Worm (Caenorhabditis elegans): ENCODE results near the gene mrpl-20.
A peak's percentile ranks its signal among the peaks of the same experiment; 100 is the strongest.

Gene mrpl-20

DNA sequence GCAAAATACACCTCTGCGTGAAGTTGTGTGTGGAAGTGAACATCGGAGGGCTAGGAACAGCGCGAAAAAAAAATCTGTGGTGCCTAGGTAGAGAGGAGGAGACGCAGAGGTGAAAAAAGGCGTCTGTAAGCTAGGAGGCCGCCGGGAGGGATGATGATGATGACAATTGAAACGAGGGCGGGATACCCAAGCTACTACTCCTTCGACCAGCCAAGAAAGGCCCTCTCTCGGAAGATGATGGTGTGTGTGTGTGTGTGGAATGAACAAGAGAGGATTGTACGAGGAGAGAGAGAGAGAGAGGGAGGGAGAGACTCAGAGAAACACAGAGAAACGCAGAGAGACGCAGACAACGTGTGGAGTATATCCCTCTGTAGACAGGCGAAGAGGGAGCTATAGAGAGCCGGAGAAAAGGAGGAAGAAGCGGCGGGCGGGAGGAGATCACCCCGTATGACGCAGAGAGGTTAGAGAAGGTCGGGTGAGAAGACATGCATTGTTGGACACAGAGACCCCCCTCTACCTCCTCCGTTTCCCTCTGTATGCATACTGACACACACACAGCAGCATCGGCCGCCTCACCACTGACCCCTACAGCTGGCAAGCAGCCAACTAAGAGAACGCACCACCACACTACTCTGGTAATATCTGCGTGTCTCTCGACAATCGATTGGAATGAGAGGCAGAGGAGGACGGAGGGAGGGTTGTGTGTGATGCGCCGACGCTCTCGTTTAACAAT is 2.9 kb upstream of the mrpl-20 start (continued):
- TF ChIP-seq aly-2 (tag; optimal IDR thresholded peaks at IDR 0.05) (no peak), rbr-2 (tag; optimal IDR thresholded peaks at IDR 0.05) (peak; percentile 94), gei-8 (GFP tag; optimal IDR thresholded peaks at IDR 0.05) (peak; percentile 20), hmg-1.1 (GFP tag; IDR thresholded peaks at IDR 0.05) (peak; percentile 93), T26A8.4 (GFP tag; IDR thresholded peaks at IDR 0.05) (peak; percentile 69; the same call in 1 of the 2 replicates)

DNA sequence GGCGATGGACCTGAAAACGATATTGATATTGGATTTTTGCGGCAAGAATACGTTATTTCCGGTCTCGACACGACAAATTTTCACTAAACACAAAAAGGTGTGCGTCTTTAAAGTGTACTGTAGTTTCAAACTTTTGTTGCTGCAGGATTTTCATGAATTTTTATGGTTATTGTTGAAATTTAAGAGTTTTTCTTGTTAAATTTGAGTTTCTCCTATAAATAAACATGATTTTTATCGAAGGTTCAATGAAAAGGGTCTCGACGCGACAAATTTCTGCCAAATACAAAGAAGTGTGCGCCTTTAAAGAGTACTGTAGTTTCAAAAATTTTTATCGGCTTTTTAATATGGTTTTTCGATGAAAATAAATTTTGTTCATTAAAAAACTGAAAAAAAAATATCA is 1.9 kb downstream of the mrpl-20 start:
- TF ChIP-seq nhr-42 (GFP tag; IDR thresholded peaks at IDR 0.05) (no peak), pha-4 (GFP tag; IDR thresholded peaks at IDR 0.05) (no peak), pha-4 (tag; optimal IDR thresholded peaks at IDR 0.05) (no peak), Y48G9A.11 (GFP tag; IDR thresholded peaks at IDR 0.05) (0 out of 2 replicates have a peak, but pooled peaks have one; percentile 7), pqm-1 (tag; optimal IDR thresholded peaks at IDR 0.05) (no peak), F26F4.8 (GFP tag; conservative IDR thresholded peaks at IDR 0.05) (no peak)

- no peak for TF ChIP-seq hmg-1.1 (GFP tag; IDR thresholded peaks at IDR 0.05)
- TF ChIP-seq Y5F2A.4 (GFP tag; optimal IDR thresholded peaks at IDR 0.05), result no peak
- no peak for TF ChIP-seq snpc-1.2 (GFP tag; IDR thresholded peaks at IDR 0.05)
- no peak for TF ChIP-seq fos-1 (tag; optimal IDR thresholded peaks at IDR 0.05)
- TF ChIP-seq daf-16 (GFP tag; optimal IDR thresholded peaks at IDR 0.05), result no peak
- no peak for TF ChIP-seq daf-16 (tag; optimal IDR thresholded peaks at IDR 0.05)
Measured at ce11 chrII:13341320-13341719, 3.2 kb downstream of the mrpl-20 start.

DNA sequence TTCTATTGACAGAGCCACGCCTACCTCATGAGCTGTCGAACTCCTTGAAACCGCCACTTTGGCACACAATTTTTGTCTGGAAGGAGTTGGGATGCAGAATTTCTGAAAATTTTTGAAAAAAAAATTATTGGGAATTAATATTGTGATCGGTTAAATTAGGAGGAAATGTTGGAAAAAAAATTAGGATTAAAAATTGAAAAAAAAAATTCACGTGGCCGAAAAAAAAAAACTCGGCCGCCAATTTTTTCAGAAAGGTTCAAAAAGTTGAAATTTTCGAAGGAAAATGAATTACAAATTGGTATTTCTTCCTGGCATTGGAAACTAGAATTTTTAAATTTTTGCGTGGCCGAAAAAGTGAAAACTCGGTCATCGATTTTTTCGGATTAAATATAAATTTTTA is 18.0 kb downstream of the mrpl-20 start, which contains the start of gene dmsr-3:
dmsr-3 (minus strand) TSS at position 101 of the 400 bp plus-strand sequence.
- TF ChIP-seq nhr-42 (GFP tag; IDR thresholded peaks at IDR 0.05) (no peak), spr-1 (tag; optimal IDR thresholded peaks at IDR 0.05) (no peak), duxl-1 (tag; optimal IDR thresholded peaks at IDR 0.05; ENCODE audit: poor library complexity) (no peak), F37D6.2 (tag; optimal IDR thresholded peaks at IDR 0.05) (no peak), unc-130 (GFP tag; optimal IDR thresholded peaks at IDR 0.05) (no peak), dmd-6 (GFP tag; IDR thresholded peaks at IDR 0.05) (no peak), T20F7.1 (GFP tag; optimal IDR thresholded peaks at IDR 0.05) (no peak), nhr-237 (tag; optimal IDR thresholded peaks at IDR 0.05) (no peak), Y5F2A.4 (GFP tag; optimal IDR thresholded peaks at IDR 0.05) (no peak), F44E2.7 (GFP tag; IDR thresholded peaks at IDR 0.05) (no peak), arid-1 (GFP tag; conservative IDR thresholded peaks at IDR 0.05) (no peak), ceh-82 (tag; optimal IDR thresholded peaks at IDR 0.05) (no peak), lsy-2 (tag; optimal IDR thresholded peaks at IDR 0.05) (no peak), mxl-2 (GFP tag; conservative IDR thresholded peaks at IDR 0.05) (no peak), unc-39 (tag; optimal IDR thresholded peaks at IDR 0.05) (no peak), pqm-1 (tag; optimal IDR thresholded peaks at IDR 0.05) (no peak), mxl-3 (GFP tag; optimal IDR thresholded peaks at IDR 0.05) (no peak)

ce11 chrII:13367784-13368183 is 29.7 kb downstream of the mrpl-20 start:
- no peak for TF ChIP-seq zfp-2 (tag; optimal IDR thresholded peaks at IDR 0.05)
- TF ChIP-seq unc-62 (GFP tag; optimal IDR thresholded peaks at IDR 0.05 in 1 of 2), result peak in 1 of 2 experiments; percentile 91
- TF ChIP-seq unc-62 (tag; optimal IDR thresholded peaks at IDR 0.05), result no peak
- no peak for TF ChIP-seq snpc-1.2 (GFP tag; IDR thresholded peaks at IDR 0.05)
